Worm (Caenorhabditis elegans): ENCODE results near the gene hda-2.

hda-2 gene

DNA sequence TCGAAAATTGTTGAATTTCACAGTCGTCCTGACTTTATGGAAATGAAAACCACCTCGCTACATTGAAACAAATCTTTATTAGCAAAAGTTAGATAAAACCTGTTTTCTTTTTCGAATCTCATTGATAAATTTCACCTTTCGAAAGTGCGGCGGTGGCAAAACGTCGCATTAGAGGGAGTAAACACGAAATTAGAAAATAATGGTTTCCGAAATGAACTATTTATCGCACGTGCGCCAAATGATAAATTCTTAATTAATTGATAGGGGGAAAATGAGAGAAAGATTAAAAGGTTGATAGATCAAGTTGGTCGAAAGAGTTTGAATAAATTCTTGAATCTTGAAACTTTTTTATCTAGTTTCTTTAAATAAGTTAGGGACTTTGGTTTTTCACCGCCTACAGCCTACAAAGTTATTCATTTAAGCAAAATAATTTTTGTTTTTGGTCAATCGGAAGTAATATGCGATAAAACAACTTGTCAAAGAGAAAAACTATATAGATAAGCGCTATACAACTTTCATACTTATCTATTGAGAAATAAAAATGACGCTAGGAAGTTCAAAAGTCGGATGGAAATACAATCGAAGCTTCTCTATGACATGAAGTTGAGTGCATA lies 48.8 kb upstream of the hda-2 start:
- no peak for TF ChIP-seq zag-1 (tag; optimal IDR thresholded peaks at IDR 0.05)
- no peak for TF ChIP-seq R02D3.7 (tag; optimal IDR thresholded peaks at IDR 0.05)
- TF ChIP-seq skn-1 (tag; optimal IDR thresholded peaks at IDR 0.05) = no peak
- TF ChIP-seq dmd-4 (tag; optimal IDR thresholded peaks at IDR 0.05) = no peak
- peak; percentile 52 for TF ChIP-seq blmp-1 (tag; optimal IDR thresholded peaks at IDR 0.05; ENCODE audit: insufficient read depth)
- no peak for TF ChIP-seq nhr-10 (tag; optimal IDR thresholded peaks at IDR 0.05)
- TF ChIP-seq nhr-21 (tag; optimal IDR thresholded peaks at IDR 0.05) = peak; percentile 30
- TF ChIP-seq unc-39 (tag; optimal IDR thresholded peaks at IDR 0.05) = no peak
- no peak for TF ChIP-seq lin-39 (tag; optimal IDR thresholded peaks at IDR 0.05)
- peak; percentile 46 for TF ChIP-seq sma-3 (GFP tag; optimal IDR thresholded peaks at IDR 0.05)
- no peak for TF ChIP-seq ztf-1 (GFP tag; conservative IDR thresholded peaks at IDR 0.05)
- no peak for TF ChIP-seq lin-13 (GFP tag; optimal IDR thresholded peaks at IDR 0.05)
- TF ChIP-seq gmeb-1 (tag; optimal IDR thresholded peaks at IDR 0.05) = no peak
- TF ChIP-seq sma-9 (GFP tag; optimal IDR thresholded peaks at IDR 0.05) = peak; percentile 53
- no peak for TF ChIP-seq sma-9 (tag; optimal IDR thresholded peaks at IDR 0.05)
- peak; percentile 33 for TF ChIP-seq crh-2 (tag; optimal IDR thresholded peaks at IDR 0.05)
- no peak for TF ChIP-seq ztf-11 (tag; optimal IDR thresholded peaks at IDR 0.05)
- no peak for TF ChIP-seq nhr-25 (tag; optimal IDR thresholded peaks at IDR 0.05)
- TF ChIP-seq fos-1 (tag; optimal IDR thresholded peaks at IDR 0.05) = peak; percentile 36
- no peak for TF ChIP-seq nhr-11 (tag; optimal IDR thresholded peaks at IDR 0.05)

ce11 chrII:8065985-8066384 lies 43.6 kb upstream of the hda-2 start, which contains the start of gene pdha-1:
Gene pdha-1, plus strand, starts transcription at chrII:8066285.
- no peak for TF ChIP-seq unc-55 (GFP tag; optimal IDR thresholded peaks at IDR 0.05)
- TF ChIP-seq egl-27 (tag; optimal IDR thresholded peaks at IDR 0.05) = no peak
- TF ChIP-seq mbf-1 (tag; optimal IDR thresholded peaks at IDR 0.05) = no peak
- no peak for TF ChIP-seq Y55F3AM.14 (GFP tag; optimal IDR thresholded peaks at IDR 0.05)
- TF ChIP-seq skn-1 (tag; optimal IDR thresholded peaks at IDR 0.05) = no peak
- TF ChIP-seq crh-2 (tag; optimal IDR thresholded peaks at IDR 0.05) = no peak
- no peak for TF ChIP-seq peb-1 (tag; optimal IDR thresholded peaks at IDR 0.05)

DNA sequence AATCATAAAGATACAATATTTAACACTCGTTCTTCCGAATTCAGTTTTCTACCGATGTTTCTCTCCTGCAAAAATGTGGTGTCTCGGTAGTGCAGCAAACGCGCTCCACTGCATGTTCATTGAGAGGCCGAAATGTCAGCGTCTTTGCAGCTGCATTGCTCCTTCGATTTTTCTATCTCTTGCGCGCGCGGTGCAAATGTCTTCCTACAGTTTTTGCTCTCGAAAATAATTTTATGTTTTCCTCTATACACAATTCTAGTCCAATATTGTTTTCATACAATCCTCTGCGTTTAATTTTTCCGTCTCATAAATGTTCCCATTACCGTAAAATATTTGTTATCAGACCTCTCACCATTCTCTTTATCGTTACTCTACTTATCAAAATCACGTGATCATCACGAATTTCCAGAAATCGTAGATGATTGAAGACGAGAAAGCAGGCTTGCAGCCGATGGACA lies 40.0 kb upstream of the hda-2 start, which contains the start of gene ufd-2:
Gene ufd-2, plus strand, starts transcription at position 408 of the 458 bp plus-strand sequence.
- TF ChIP-seq alr-1 (tag; optimal IDR thresholded peaks at IDR 0.05) (no peak), Y55F3AM.14 (GFP tag; optimal IDR thresholded peaks at IDR 0.05) (peak; percentile 21), sem-4 (tag; optimal IDR thresholded peaks at IDR 0.05) (no peak), mdl-1 (tag; optimal IDR thresholded peaks at IDR 0.05) (no peak), F13H6.1 (tag; optimal IDR thresholded peaks at IDR 0.05) (peak; percentile 72), lin-13 (GFP tag; optimal IDR thresholded peaks at IDR 0.05) (peak; percentile 70), C34F6.9 (tag; optimal IDR thresholded peaks at IDR 0.05) (peak; percentile 89), aly-2 (tag; optimal IDR thresholded peaks at IDR 0.05) (no peak), sma-3 (GFP tag; optimal IDR thresholded peaks at IDR 0.05) (peak; percentile 64), egl-27 (tag; optimal IDR thresholded peaks at IDR 0.05) (no peak), unc-39 (tag; optimal IDR thresholded peaks at IDR 0.05) (no peak), peb-1 (tag; optimal IDR thresholded peaks at IDR 0.05) (no peak), elt-3 (tag; optimal IDR thresholded peaks at IDR 0.05) (no peak), blmp-1 (tag; optimal IDR thresholded peaks at IDR 0.05; ENCODE audit: insufficient read depth) (no peak), crh-2 (tag; optimal IDR thresholded peaks at IDR 0.05) (peak; percentile 75), ama-1 (optimal IDR thresholded peaks at IDR 0.05) (no peak), R02D3.7 (tag; optimal IDR thresholded peaks at IDR 0.05) (no peak), nhr-129 (tag; optimal IDR thresholded peaks at IDR 0.05) (peak; percentile 87), ztf-11 (tag; optimal IDR thresholded peaks at IDR 0.05) (no peak), lin-11 (tag; optimal IDR thresholded peaks at IDR 0.05) (peak; percentile 53), ztf-1 (GFP tag; conservative IDR thresholded peaks at IDR 0.05) (no peak), ceh-16 (tag; optimal IDR thresholded peaks at IDR 0.05) (no peak), nhr-77 (tag; optimal IDR thresholded peaks at IDR 0.05) (no peak), nhr-237 (tag; optimal IDR thresholded peaks at IDR 0.05) (no peak), snpc-4 (tag; optimal IDR thresholded peaks at IDR 0.05) (peak; percentile 41), dmd-4 (tag; optimal IDR thresholded peaks at IDR 0.05) (no peak), fos-1 (tag; optimal IDR thresholded peaks at IDR 0.05) (peak; percentile 60), nhr-25 (tag; optimal IDR thresholded peaks at IDR 0.05) (no peak), unc-55 (GFP tag; optimal IDR thresholded peaks at IDR 0.05) (peak; percentile 79), sma-9 (GFP tag; optimal IDR thresholded peaks at IDR 0.05) (peak; percentile 52), sma-9 (tag; optimal IDR thresholded peaks at IDR 0.05) (no peak), nhr-23 (tag; optimal IDR thresholded peaks at IDR 0.05) (no peak), zag-1 (tag; optimal IDR thresholded peaks at IDR 0.05) (peak; percentile 23), ztf-4 (tag; optimal IDR thresholded peaks at IDR 0.05) (no peak), mab-5 (tag; optimal IDR thresholded peaks at IDR 0.05) (no peak), nhr-6 (tag; optimal IDR thresholded peaks at IDR 0.05) (peak; percentile 4), nhr-21 (tag; optimal IDR thresholded peaks at IDR 0.05) (peak; percentile 25), gmeb-1 (tag; optimal IDR thresholded peaks at IDR 0.05) (no peak), lsy-2 (tag; optimal IDR thresholded peaks at IDR 0.05) (peak; percentile 28 to 85)
